Worm (Caenorhabditis elegans): ENCODE data around the gene F26F12.5.
A peak's percentile ranks its signal among the peaks of the same experiment; 100 is the strongest.

Gene F26F12.5

ce11 chrV:5844349-5844760 lies 20.6 kb downstream of the F26F12.5 start (continued):
- TF ChIP-seq egl-27 (tag; optimal IDR thresholded peaks at IDR 0.05) (no peak), nhr-77 (tag; optimal IDR thresholded peaks at IDR 0.05) (peak; percentile 50), set-16 (GFP tag; IDR thresholded peaks at IDR 0.05) (no peak), duxl-1 (tag; optimal IDR thresholded peaks at IDR 0.05; ENCODE audit: poor library complexity) (no peak), daf-12 (tag; optimal IDR thresholded peaks at IDR 0.05) (no peak), snpc-4 (tag; optimal IDR thresholded peaks at IDR 0.05) (no peak), unc-39 (tag; optimal IDR thresholded peaks at IDR 0.05) (no peak), tra-1 (GFP tag; IDR thresholded peaks at IDR 0.05) (0 out of 2 replicates have a peak, but pooled peaks have one; percentile 30), hlh-30 (tag; optimal IDR thresholded peaks at IDR 0.05; ENCODE audit: insufficient read depth) (peak; percentile 99), fos-1 (tag; optimal IDR thresholded peaks at IDR 0.05) (no peak), hlh-11 (tag; optimal IDR thresholded peaks at IDR 0.05) (peak; percentile 94), saeg-2 (GFP tag; IDR thresholded peaks at IDR 0.05) (no peak), lin-1 (GFP tag; IDR thresholded peaks at IDR 0.05) (peak; percentile 65), madf-9 (GFP tag; conservative IDR thresholded peaks at IDR 0.05) (0 out of 2 replicates have a peak, but pooled peaks have one; percentile 13), gei-8 (GFP tag; optimal IDR thresholded peaks at IDR 0.05) (no peak), nhr-11 (tag; optimal IDR thresholded peaks at IDR 0.05) (peak; percentile 87), F44E2.7 (GFP tag; IDR thresholded peaks at IDR 0.05) (no peak), nhr-111 (GFP tag; optimal IDR thresholded peaks at IDR 0.05) (no peak), dpl-1 (GFP tag; optimal IDR thresholded peaks at IDR 0.05) (peak; percentile 43), arid-1 (GFP tag; conservative IDR thresholded peaks at IDR 0.05) (no peak), zag-1 (tag; optimal IDR thresholded peaks at IDR 0.05) (no peak), ztf-7 (tag; optimal IDR thresholded peaks at IDR 0.05) (no peak), skn-1 (tag; optimal IDR thresholded peaks at IDR 0.05) (no peak), D1046.2 (GFP tag; IDR thresholded peaks at IDR 0.05) (no peak), dve-1 (tag; optimal IDR thresholded peaks at IDR 0.05; ENCODE audit: insufficient read depth) (peak; percentile 86), mxl-3 (GFP tag; optimal IDR thresholded peaks at IDR 0.05) (peak; percentile 80), lin-29 (GFP tag; IDR thresholded peaks at IDR 0.05) (peak; percentile 66; the same call in 1 of the 2 replicates), zip-2 (tag; optimal IDR thresholded peaks at IDR 0.05) (peak; percentile 45), R02D3.7 (tag; optimal IDR thresholded peaks at IDR 0.05) (no peak), tag-97 (GFP tag; IDR thresholded peaks at IDR 0.05) (no peak), nhr-102 (tag; optimal IDR thresholded peaks at IDR 0.05) (peak; percentile 58), nhr-28 (tag; optimal IDR thresholded peaks at IDR 0.05) (peak; percentile 98), hif-1 (tag; optimal IDR thresholded peaks at IDR 0.05) (peak in 1 of 2 experiments; percentile 18), ces-1 (GFP tag; optimal IDR thresholded peaks at IDR 0.05) (no peak), Y48G9A.11 (GFP tag; IDR thresholded peaks at IDR 0.05) (no peak), zfp-2 (tag; optimal IDR thresholded peaks at IDR 0.05) (no peak), nhr-41 (GFP tag; IDR thresholded peaks at IDR 0.05) (no peak), unc-62 (GFP tag; optimal IDR thresholded peaks at IDR 0.05 in 1 of 2) (peak in 1 of 2 experiments; percentile 99), unc-62 (tag; optimal IDR thresholded peaks at IDR 0.05) (no peak), F10B5.3 (tag; optimal IDR thresholded peaks at IDR 0.05) (no peak), Y105C5A.15 (GFP tag; IDR thresholded peaks at IDR 0.05) (no peak), T26A8.4 (GFP tag; IDR thresholded peaks at IDR 0.05) (peak; percentile 33; the same call in 1 of the 2 replicates), nhr-25 (tag; optimal IDR thresholded peaks at IDR 0.05; ENCODE audit: borderline replicate concordance, insufficient read depth) (peak; percentile 51), nhr-10 (tag; optimal IDR thresholded peaks at IDR 0.05) (no peak), nhr-42 (GFP tag; IDR thresholded peaks at IDR 0.05) (peak; percentile 60; the same call in 1 of the 2 replicates), vab-7 (GFP tag; IDR thresholded peaks at IDR 0.05) (no peak), daf-8 (GFP tag; IDR thresholded peaks at IDR 0.05) (no peak), mdt-29 (GFP tag; IDR thresholded peaks at IDR 0.05) (peak; percentile 67; the same call in 1 of the 2 replicates), mep-1 (tag; optimal IDR thresholded peaks at IDR 0.05) (peak; percentile 74), ztf-11 (tag; optimal IDR thresholded peaks at IDR 0.05) (no peak), ceh-62 (tag; optimal IDR thresholded peaks at IDR 0.05) (no peak), aha-1 (tag) (peak; percentile 91)
